Worm (Caenorhabditis elegans) whole organism, L2 larva: ENCODE data around the gene tsp-12.
A peak's percentile ranks its signal among the peaks of the same experiment; 100 is the strongest.

Experiments
- ceh-82 ChIP-seq: fragments of 150-350 bp; optimal IDR thresholded peaks from 2 replicates; lab custom pipeline; 2014; ENCODE audit warnings: missing biosample characterization, missing genetic modification characterization
- nhr-10 ChIP-seq: sonication (generic microtip); optimal IDR thresholded peaks from 2 replicates; lab custom pipeline; 2017; ENCODE audit warnings: missing biosample characterization, missing genetic modification characterization
- nhr-12 ChIP-seq: fragments of 150-350 bp; optimal IDR thresholded peaks from 2 replicates; lab custom pipeline; 2014; ENCODE audit warnings: missing biosample characterization, missing genetic modification characterization
- nhr-129 ChIP-seq: fragments of 150-350 bp; optimal IDR thresholded peaks from 2 replicates; lab custom pipeline; 2014; ENCODE audit warnings: missing biosample characterization, missing genetic modification characterization
- zag-1 ChIP-seq: fragments of 150-350 bp; optimal IDR thresholded peaks from 2 replicates; lab custom pipeline; 2014; ENCODE audit warnings: missing biosample characterization, missing genetic modification characterization

DNA sequence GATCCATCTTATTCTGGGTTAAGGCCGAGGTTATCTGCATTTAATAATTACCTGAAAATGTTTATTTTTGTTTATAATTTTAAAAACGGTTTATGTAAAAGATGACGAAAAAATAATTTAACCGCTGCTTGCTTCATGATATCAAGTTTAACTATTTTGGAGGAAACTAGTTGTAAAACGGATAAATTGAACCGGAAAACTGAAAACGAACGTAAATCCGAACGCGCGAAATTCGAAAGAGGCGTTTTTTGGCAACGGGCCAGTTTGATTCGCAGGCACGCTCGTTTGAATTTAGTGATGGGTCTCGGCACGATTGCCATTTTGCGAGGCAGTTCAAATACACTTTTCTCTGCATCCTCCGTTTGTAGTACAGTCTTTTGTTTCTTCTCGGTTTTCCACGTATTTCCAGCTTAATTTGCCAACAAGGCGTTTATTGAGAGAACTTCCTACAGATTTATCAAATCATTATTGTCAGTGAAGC is 21.5 kb downstream of the tsp-12 start, which contains the start of the genes gtbp-1 and K08F4.3:
- TF ChIP-seq nhr-12 (tag; lab: Kevin White, UChicago) (no peak), nhr-129 (tag; lab: Kevin White, UChicago) (peak; percentile 90), nhr-10 (no peak), zag-1 (peak; percentile 20), ceh-82 (no peak)
